Worm (Caenorhabditis elegans) whole organism, L3 larva: ENCODE data around the gene F48E8.4.

ENCODE experiments used
- aly-2 ChIP-seq: fragments of 150-350 bp; optimal IDR thresholded peaks from 2 replicates; lab custom pipeline; 2014; ENCODE audit warnings: missing biosample characterization, missing genetic modification characterization
- ama-1 ChIP-seq: fragments of 150-350 bp; optimal IDR thresholded peaks from 2 replicates; lab custom pipeline; 2018
- ceh-16 ChIP-seq: sonication (generic microtip); optimal IDR thresholded peaks from 2 replicates; lab custom pipeline; 2017; ENCODE audit warnings: missing biosample characterization, missing genetic modification characterization
- ceh-28 ChIP-seq: fragments of 150-350 bp; optimal IDR thresholded peaks from 2 replicates; lab custom pipeline; 2014; ENCODE audit warnings: missing biosample characterization, missing genetic modification reagents, missing genetic modification characterization
- ceh-82 ChIP-seq: fragments of 150-350 bp; optimal IDR thresholded peaks from 2 replicates; lab custom pipeline; 2014; ENCODE audit warnings: missing biosample characterization, missing genetic modification characterization
- ceh-9 ChIP-seq: sonication (generic microtip); optimal IDR thresholded peaks from 2 replicates; lab custom pipeline; 2018; ENCODE audit warnings: missing biosample characterization, missing genetic modification characterization
- egl-27 ChIP-seq: sonication (generic microtip); optimal IDR thresholded peaks from 4 replicates; lab custom pipeline; 2017; ENCODE audit warnings: missing biosample characterization, missing genetic modification reagents, missing genetic modification characterization
- egl-5 ChIP-seq: fragments of 150-350 bp; optimal IDR thresholded peaks from 2 replicates; lab custom pipeline; 2017; ENCODE audit warnings: missing biosample characterization, missing genetic modification reagents, missing genetic modification characterization, inconsistent platforms
- elt-2 ChIP-seq: sonication (generic microtip); optimal IDR thresholded peaks from 2 replicates; lab custom pipeline; 2016; ENCODE audit warnings: missing genetic modification reagents, mild to moderate bottlenecking, missing genetic modification characterization, missing compliant biosample characterization
- elt-3 ChIP-seq, 3 experiments: fragments of 150-350 bp in 1 of 3; sonication (generic microtip) in 2 of 3; optimal IDR thresholded peaks; 2 replicates in 2 of 3; 4 replicates in 1 of 3; lab custom pipeline; 2014 to 2017; ENCODE audit warnings: missing biosample characterization in 3 of 3, missing genetic modification characterization in 3 of 3
- fkh-10 ChIP-seq: sonication (generic microtip); optimal IDR thresholded peaks from 2 replicates; lab custom pipeline; 2017; ENCODE audit warnings: missing biosample characterization, missing genetic modification reagents, missing genetic modification characterization
- fkh-2 ChIP-seq: fragments of 150-350 bp; optimal IDR thresholded peaks from 2 replicates; lab custom pipeline; 2014; ENCODE audit warnings: missing biosample characterization, missing genetic modification reagents, missing genetic modification characterization
- hmg-11 ChIP-seq: sonication (generic microtip); optimal IDR thresholded peaks from 2 replicates; lab custom pipeline; 2016; ENCODE audit warnings: missing genetic modification characterization, missing compliant biosample characterization
- jun-1 ChIP-seq: fragments of 150-350 bp; optimal IDR thresholded peaks from 2 replicates; lab custom pipeline; 2014; ENCODE audit warnings: missing biosample characterization, missing genetic modification reagents, missing genetic modification characterization
- lin-15B ChIP-seq: fragments of 150-350 bp; optimal IDR thresholded peaks from 2 replicates; lab custom pipeline; 2014; ENCODE audit warnings: missing biosample characterization, missing genetic modification characterization
- lin-39 ChIP-seq: fragments of 150-350 bp; optimal IDR thresholded peaks from 2 replicates; lab custom pipeline; 2018; ENCODE audit warnings: missing biosample characterization, missing genetic modification reagents, missing genetic modification characterization
- lsy-12 ChIP-seq: sonication (generic microtip); optimal IDR thresholded peaks from 2 replicates; lab custom pipeline; 2016; ENCODE audit warnings: mild to moderate bottlenecking, missing genetic modification characterization, missing compliant biosample characterization
- mdl-1 ChIP-seq: fragments of 150-350 bp; optimal IDR thresholded peaks from 2 replicates; lab custom pipeline; 2014; ENCODE audit warnings: missing biosample characterization, missing genetic modification characterization
- nfya-1 ChIP-seq: sonication (generic microtip); optimal IDR thresholded peaks from 2 replicates; lab custom pipeline; 2017; ENCODE audit warnings: missing genetic modification characterization, mild to moderate bottlenecking, missing compliant biosample characterization, antibody characterized with exemption, moderate library complexity; ENCODE audit not compliant: insufficient read depth
- nhr-11 ChIP-seq: fragments of 150-350 bp; optimal IDR thresholded peaks from 2 replicates; lab custom pipeline; 2014; ENCODE audit warnings: missing biosample characterization, missing genetic modification characterization
- nhr-12 ChIP-seq: fragments of 150-350 bp; optimal IDR thresholded peaks from 2 replicates; lab custom pipeline; 2014; ENCODE audit warnings: missing biosample characterization, missing genetic modification characterization
- nhr-23 ChIP-seq: fragments of 150-350 bp; optimal IDR thresholded peaks from 2 replicates; lab custom pipeline; 2014; ENCODE audit warnings: missing biosample characterization, missing genetic modification reagents, missing genetic modification characterization
- nhr-237 ChIP-seq: fragments of 150-350 bp; optimal IDR thresholded peaks from 2 replicates; lab custom pipeline; 2014; ENCODE audit warnings: missing biosample characterization, missing genetic modification characterization
- nhr-25 ChIP-seq: sonication (generic microtip); optimal IDR thresholded peaks from 2 replicates; lab custom pipeline; 2017; ENCODE audit warnings: missing biosample characterization, missing genetic modification characterization
- nhr-28 ChIP-seq: fragments of 150-350 bp; optimal IDR thresholded peaks from 2 replicates; lab custom pipeline; 2014; ENCODE audit warnings: missing biosample characterization, missing genetic modification characterization
- nhr-67 ChIP-seq: fragments of 150-350 bp; optimal IDR thresholded peaks from 2 replicates; lab custom pipeline; 2014; ENCODE audit warnings: missing biosample characterization, missing genetic modification characterization
- nhr-76 ChIP-seq: fragments of 150-350 bp; sonication (generic microtip); optimal IDR thresholded peaks from 5 replicates; lab custom pipeline; 2014; ENCODE audit warnings: missing biosample characterization, missing genetic modification characterization
- nhr-77 ChIP-seq: fragments of 150-350 bp; optimal IDR thresholded peaks from 2 replicates; lab custom pipeline; 2014; ENCODE audit warnings: missing biosample characterization, missing genetic modification characterization
- pha-4 ChIP-seq: fragments of 150-350 bp; optimal IDR thresholded peaks from 2 replicates; lab custom pipeline; 2014; ENCODE audit warnings: missing biosample characterization, missing genetic modification reagents, missing genetic modification characterization
- pqm-1 ChIP-seq: fragments of 150-350 bp; optimal IDR thresholded peaks from 2 replicates; lab custom pipeline; 2017; ENCODE audit warnings: missing biosample characterization, missing genetic modification characterization, inconsistent platforms
- sea-2 ChIP-seq: fragments of 150-350 bp; sonication (generic microtip); optimal IDR thresholded peaks from 4 replicates; lab custom pipeline; 2014; ENCODE audit warnings: missing biosample characterization, missing genetic modification reagents, missing genetic modification characterization
- snpc-4 ChIP-seq: fragments of 150-350 bp; optimal IDR thresholded peaks from 2 replicates; lab custom pipeline; 2014; ENCODE audit warnings: missing biosample characterization, missing genetic modification characterization
- unc-39 ChIP-seq: sonication (generic microtip); optimal IDR thresholded peaks from 4 replicates; lab custom pipeline; 2017; ENCODE audit warnings: missing biosample characterization, missing genetic modification characterization
- zag-1 ChIP-seq: fragments of 150-350 bp; optimal IDR thresholded peaks from 2 replicates; lab custom pipeline; 2014; ENCODE audit warnings: missing biosample characterization, missing genetic modification characterization
- ztf-11 ChIP-seq: fragments of 150-350 bp; optimal IDR thresholded peaks from 2 replicates; lab custom pipeline; 2014; ENCODE audit warnings: missing biosample characterization, missing genetic modification characterization
- ztf-4 ChIP-seq: fragments of 150-350 bp; optimal IDR thresholded peaks from 2 replicates; lab custom pipeline; 2014; ENCODE audit warnings: missing biosample characterization, missing genetic modification characterization

F48E8.4 gene

ce11 chrIII:5453290-5453689 lies at the start of gene F48E8.4:
Gene F48E8.4 (plus strand): TSS chrIII:5453590.
- TF ChIP-seq nhr-25 (tag; lab: Kevin White, UChicago) (peak; percentile 13), ceh-16 (tag; lab: Kevin White, UChicago) (no peak)

DNA sequence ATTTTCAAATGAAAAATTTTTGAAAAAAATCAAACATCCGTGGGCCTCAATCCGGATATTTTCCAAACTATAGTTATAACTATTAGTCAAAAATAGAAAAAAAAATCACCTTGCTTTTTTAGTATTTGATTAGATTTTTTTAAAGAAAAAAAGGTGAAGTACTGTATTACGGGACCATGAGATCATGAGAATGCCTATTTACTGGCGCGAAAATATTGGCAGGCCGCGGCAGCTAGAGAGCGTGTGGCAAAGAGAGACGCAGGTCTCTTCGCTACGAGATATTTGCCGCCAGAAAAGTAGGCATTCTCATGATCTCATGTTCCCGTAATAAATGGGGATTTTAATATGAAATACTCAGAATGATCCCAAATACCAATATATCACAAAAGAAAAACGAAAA lies 48.4 kb upstream of the F48E8.4 start:
- TF ChIP-seq ceh-82 (tag; lab: Kevin White, UChicago) (no peak), unc-39 (tag; lab: Kevin White, UChicago) (no peak), ztf-4 (tag; lab: Kevin White, UChicago) (no peak), elt-3 (tag; optimal IDR thresholded peaks at IDR 0.05; lab: Kevin White, UChicago) (no peak), pqm-1 (tag; lab: Kevin White, UChicago) (no peak), nfya-1 (tag; lab: Kevin White, UChicago) (no peak), ceh-9 (no peak)
- TF ChIP-seq, all 47 proteins: peak for 0

- TF ChIP-seq hmg-11: peak; percentile 34
- peak; percentile 62 for TF ChIP-seq pha-4 (tag; lab: Kevin White, UChicago)
- peak; percentile 30 for TF ChIP-seq lin-39 (tag; lab: Kevin White, UChicago)
- no peak for TF ChIP-seq nhr-12 (tag; lab: Kevin White, UChicago)
- peak; percentile 68 for TF ChIP-seq lin-15B
- no peak for TF ChIP-seq aly-2 (tag; lab: Kevin White, UChicago)
- TF ChIP-seq nfya-1 (tag; lab: Kevin White, UChicago): peak; percentile 79
- no peak for TF ChIP-seq jun-1 (tag; lab: Kevin White, UChicago)
- TF ChIP-seq elt-2 (tag; lab: Kevin White, UChicago): peak; percentile 41
- peak; percentile 47 for TF ChIP-seq nhr-25 (tag; lab: Kevin White, UChicago)
Measured at ce11 chrIII:5405628-5406084, 47.7 kb upstream of the F48E8.4 start, which contains the start of the genes W03A5.2 and Y32H12A.8. Gene W03A5.2 (plus strand): TSS chrIII:5406034. Gene Y32H12A.8 (minus strand): TSS chrIII:5406037.

DNA sequence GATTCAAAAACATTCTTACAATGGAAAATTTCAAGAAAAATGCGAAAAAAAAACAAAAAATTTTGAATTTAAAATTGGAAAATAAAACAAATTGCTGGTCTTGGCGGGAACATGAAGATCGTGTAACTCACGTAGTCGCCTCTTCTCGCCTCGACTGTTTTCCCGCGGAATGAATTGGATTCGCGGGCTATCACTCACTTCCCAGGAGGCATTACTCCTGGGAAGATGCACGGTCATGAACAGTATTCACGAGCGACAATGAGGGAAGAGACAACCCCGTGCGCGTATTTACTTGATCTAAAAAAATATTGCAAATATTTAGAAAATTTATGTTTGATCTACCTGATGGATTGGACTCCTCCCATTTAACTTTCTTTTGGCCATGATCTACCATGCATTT lies 47.1 kb upstream of the F48E8.4 start:
- no peak for TF ChIP-seq ceh-16 (tag; lab: Kevin White, UChicago)
- no peak for TF ChIP-seq nhr-11 (tag; lab: Kevin White, UChicago)
- TF ChIP-seq lin-15B: no peak
- TF ChIP-seq ceh-28: no peak
- TF ChIP-seq nhr-77 (tag; lab: Kevin White, UChicago): no peak
- TF ChIP-seq zag-1 (tag; lab: Kevin White, UChicago): no peak
- no peak for TF ChIP-seq mdl-1 (tag; lab: Kevin White, UChicago)
- no peak for TF ChIP-seq lin-39 (tag; lab: Kevin White, UChicago)
- TF ChIP-seq ceh-9: no peak
- no peak for TF ChIP-seq sea-2 (GFP tag; lab: Kevin White, UChicago)
- no peak for TF ChIP-seq ama-1 (lab: Kevin White, UChicago)
- no peak for TF ChIP-seq nhr-237
- TF ChIP-seq ztf-11: no peak
- TF ChIP-seq elt-3 (tag; optimal IDR thresholded peaks at IDR 0.05; lab: Kevin White, UChicago): no peak
- no peak for TF ChIP-seq snpc-4 (tag; lab: Kevin White, UChicago)

DNA sequence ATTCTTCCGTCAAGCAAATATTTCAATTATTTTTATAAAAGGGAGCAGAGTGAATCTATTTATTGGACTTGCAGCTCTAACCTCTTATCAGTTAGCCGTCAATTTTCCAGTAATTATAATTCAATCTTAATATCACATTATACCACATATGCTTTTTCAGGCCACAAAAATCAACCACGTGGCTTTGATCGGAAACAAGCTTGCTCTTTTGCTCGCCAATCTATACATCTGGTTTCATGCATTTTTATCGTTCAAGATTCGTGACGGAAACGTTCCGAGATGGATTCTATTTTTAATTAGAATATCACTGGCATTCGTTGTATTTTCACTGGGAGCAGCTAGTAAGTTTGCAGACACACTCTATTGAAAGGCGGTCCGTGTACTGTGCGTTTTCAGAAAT lies 46.3 kb upstream of the F48E8.4 start:
- TF ChIP-seq aly-2 (tag; lab: Kevin White, UChicago) (no peak), egl-5 (tag; lab: Kevin White, UChicago) (no peak), fkh-10 (GFP tag; lab: Kevin White, UChicago) (no peak), nhr-28 (tag; lab: Kevin White, UChicago) (no peak), elt-3 (tag; optimal IDR thresholded peaks at IDR 0.05; lab: Kevin White, UChicago) (no peak)

ce11 chrIII:5407588-5407987 lies 45.8 kb upstream of the F48E8.4 start, which contains the start of gene W03A5.1:
Gene W03A5.1 (plus strand): TSS chrIII:5407888.
- TF ChIP-seq nhr-11 (tag; lab: Kevin White, UChicago) (no peak), nhr-25 (tag; lab: Kevin White, UChicago) (no peak), nhr-76 (tag; lab: Kevin White, UChicago) (no peak), mdl-1 (tag; lab: Kevin White, UChicago) (no peak), hmg-11 (no peak), fkh-2 (tag; lab: Kevin White, UChicago) (no peak), aly-2 (tag; lab: Kevin White, UChicago) (no peak), ceh-16 (tag; lab: Kevin White, UChicago) (no peak), ama-1 (lab: Kevin White, UChicago) (no peak), lsy-12 (tag; lab: Kevin White, UChicago) (no peak), pqm-1 (tag; lab: Kevin White, UChicago) (no peak), nhr-12 (tag; lab: Kevin White, UChicago) (no peak), nhr-67 (no peak), egl-27 (tag; lab: Kevin White, UChicago) (no peak), nhr-28 (tag; lab: Kevin White, UChicago) (no peak), ztf-4 (tag; lab: Kevin White, UChicago) (no peak), ztf-11 (no peak), nhr-23 (tag; lab: Kevin White, UChicago) (no peak), ceh-28 (no peak)
